Worm (Caenorhabditis elegans) whole organism, L1 larva: ENCODE data around the gene srxa-10.
A peak's percentile ranks its signal among the peaks of the same experiment; 100 is the strongest.

Experiments used
- C04F5.9 ChIP-seq: sonication (generic microtip); optimal IDR thresholded peaks from 2 replicates; lab custom pipeline; 2016; ENCODE audit warnings: missing genetic modification characterization, missing compliant biosample characterization
- F16B12.6 ChIP-seq: fragments of 150-350 bp; optimal IDR thresholded peaks from 2 replicates; lab custom pipeline; 2014; ENCODE audit warnings: missing biosample characterization, missing genetic modification characterization
- Y116A8C.19 ChIP-seq: sonication (generic microtip); optimal IDR thresholded peaks from 2 replicates; lab custom pipeline; 2016; ENCODE audit warnings: missing compliant biosample characterization, missing genetic modification characterization, borderline replicate concordance
- aha-1 ChIP-seq: fragments of 150-350 bp; optimal IDR thresholded peaks from 2 replicates; lab custom pipeline; 2014; ENCODE audit warnings: missing biosample characterization, missing genetic modification characterization
- alr-1 ChIP-seq: fragments of 200-800 bp; sonication (Bioruptor generic); optimal IDR thresholded peaks from 2 replicates; lab custom pipeline; 2018; ENCODE audit warnings: borderline replicate concordance, mild to moderate bottlenecking, missing genetic modification characterization, missing compliant biosample characterization
- aly-2 ChIP-seq: fragments of 150-350 bp; optimal IDR thresholded peaks from 2 replicates; lab custom pipeline; 2014; ENCODE audit warnings: missing biosample characterization, missing genetic modification characterization
- blmp-1 ChIP-seq: fragments of 150-350 bp; optimal IDR thresholded peaks from 2 replicates; lab custom pipeline; 2014; ENCODE audit warnings: missing biosample characterization, missing genetic modification characterization
- ceh-8 ChIP-seq: fragments of 200-800 bp; sonication (Bioruptor generic); optimal IDR thresholded peaks from 2 replicates; lab custom pipeline; 2018; ENCODE audit warnings: mild to moderate bottlenecking, missing genetic modification characterization, moderate library complexity, missing compliant biosample characterization
- ceh-82 ChIP-seq, 3 experiments: fragments of 150-350 bp in 1 of 3; sonication (generic microtip) in 2 of 3; optimal IDR thresholded peaks; 2 replicates each; lab custom pipeline; 2014 to 2017; ENCODE audit warnings: missing biosample characterization in 3 of 3, missing genetic modification characterization in 3 of 3
- ceh-90 ChIP-seq: sonication (generic microtip); optimal IDR thresholded peaks from 2 replicates; lab custom pipeline; 2016; ENCODE audit warnings: missing genetic modification characterization, missing compliant biosample characterization
- dsc-1 ChIP-seq: sonication (generic microtip); optimal IDR thresholded peaks from 2 replicates; lab custom pipeline; 2016; ENCODE audit warnings: mild to moderate bottlenecking, missing genetic modification characterization, missing compliant biosample characterization
- efl-3 ChIP-seq: fragments of 200-800 bp; sonication (Bioruptor generic); optimal IDR thresholded peaks from 2 replicates; lab custom pipeline; 2018; ENCODE audit warnings: mild to moderate bottlenecking, missing genetic modification characterization, missing compliant biosample characterization
- egl-27 ChIP-seq, 2 experiments: fragments of 150-350 bp in 1 of 2; sonication (generic microtip); optimal IDR thresholded peaks; 3 replicates each; lab custom pipeline; 2017 to 2018; ENCODE audit warnings: missing biosample characterization in 2 of 2, missing genetic modification characterization in 2 of 2, missing genetic modification reagents in 2 of 2
- elt-2 ChIP-seq: sonication (generic microtip); optimal IDR thresholded peaks from 2 replicates; lab custom pipeline; 2016; ENCODE audit warnings: missing genetic modification characterization, mild to moderate bottlenecking, inconsistent platforms, missing compliant biosample characterization, missing genetic modification reagents
- elt-3 ChIP-seq, 6 experiments: fragments of 150-350 bp in 1 of 6; sonication (generic microtip); optimal IDR thresholded peaks; 2 replicates each; lab custom pipeline; 2017 to 2018; ENCODE audit warnings: missing biosample characterization in 6 of 6, missing genetic modification characterization in 6 of 6, inconsistent platforms in 1 of 6
- ets-5 ChIP-seq: fragments of 200-800 bp; sonication (Bioruptor generic); IDR thresholded peaks from 2 replicates; pipeline ENCODE4 v1.3.6; 2022; ENCODE audit warnings: missing genetic modification characterization, missing compliant biosample characterization
- fkh-8 ChIP-seq: sonication (generic microtip); optimal IDR thresholded peaks from 2 replicates; lab custom pipeline; 2016; ENCODE audit warnings: mild to moderate bottlenecking, missing genetic modification characterization, missing compliant biosample characterization
- fos-1 ChIP-seq: fragments of 150-350 bp; optimal IDR thresholded peaks from 2 replicates; lab custom pipeline; 2014; ENCODE audit warnings: missing biosample characterization, missing genetic modification characterization
- grh-1 ChIP-seq: fragments of 200-800 bp; sonication (Bioruptor generic); IDR thresholded peaks from 2 replicates; pipeline ENCODE4 v1.3.6; 2022; ENCODE audit warnings: missing genetic modification reagents, missing genetic modification characterization, missing compliant biosample characterization
- hlh-17 ChIP-seq: fragments of 200-800 bp; sonication (Bioruptor generic); optimal IDR thresholded peaks from 2 replicates; lab custom pipeline; 2018; ENCODE audit warnings: missing genetic modification characterization, mild to moderate bottlenecking, missing compliant biosample characterization, moderate library complexity, borderline replicate concordance
- lin-14 ChIP-seq: fragments of 200-800 bp; sonication (Bioruptor generic); optimal IDR thresholded peaks from 2 replicates; lab custom pipeline; 2018; ENCODE audit warnings: mild to moderate bottlenecking, missing genetic modification characterization, moderate library complexity, missing compliant biosample characterization
- lin-15B ChIP-seq: fragments of 150-350 bp; sonication (generic microtip); optimal IDR thresholded peaks from 3 replicates; lab custom pipeline; 2014; ENCODE audit warnings: missing biosample characterization, missing genetic modification characterization
- lin-35 ChIP-seq, 2 experiments: fragments of 150-350 bp; optimal IDR thresholded peaks; 2 replicates each; lab custom pipeline; 2014; ENCODE audit warnings: missing biosample characterization in 2 of 2, missing genetic modification characterization in 2 of 2, missing genetic modification reagents in 2 of 2
- lin-39 ChIP-seq: fragments of 150-350 bp; optimal IDR thresholded peaks from 2 replicates; lab custom pipeline; 2014; ENCODE audit warnings: missing biosample characterization, missing genetic modification reagents, missing genetic modification characterization
- lir-3 ChIP-seq: sonication (generic microtip); optimal IDR thresholded peaks from 2 replicates; lab custom pipeline; 2016; ENCODE audit warnings: mild to moderate bottlenecking, missing genetic modification characterization, moderate library complexity, missing compliant biosample characterization; ENCODE audit not compliant: poor library complexity
- lsy-2 ChIP-seq, 2 experiments: fragments of 150-350 bp; optimal IDR thresholded peaks; 2 replicates each; lab custom pipeline; 2014; ENCODE audit warnings: missing biosample characterization in 2 of 2, missing genetic modification characterization in 2 of 2
- mdl-1 ChIP-seq, 2 experiments: fragments of 150-350 bp; optimal IDR thresholded peaks; 2 replicates each; lab custom pipeline; 2014 to 2017; ENCODE audit warnings: missing biosample characterization in 2 of 2, missing genetic modification characterization in 2 of 2, inconsistent platforms in 1 of 2
- mef-2 ChIP-seq: fragments of 150-350 bp; optimal IDR thresholded peaks from 2 replicates; lab custom pipeline; 2014; ENCODE audit warnings: missing biosample characterization, missing genetic modification characterization
- mep-1 ChIP-seq: fragments of 150-350 bp; optimal IDR thresholded peaks from 2 replicates; lab custom pipeline; 2014; ENCODE audit warnings: missing biosample characterization, missing genetic modification characterization
- nhr-11 ChIP-seq: fragments of 150-350 bp; optimal IDR thresholded peaks from 2 replicates; lab custom pipeline; 2014; ENCODE audit warnings: missing biosample characterization, missing genetic modification characterization
- nhr-12 ChIP-seq: sonication (generic microtip); optimal IDR thresholded peaks from 2 replicates; lab custom pipeline; 2017; ENCODE audit warnings: missing biosample characterization, missing genetic modification characterization
- nhr-19 ChIP-seq: fragments of 200-800 bp; sonication (Bioruptor generic); conservative IDR thresholded peaks from 2 replicates; pipeline ENCODE4 v1.3.6; 2022; ENCODE audit warnings: missing genetic modification characterization, missing compliant biosample characterization
- nhr-237 ChIP-seq: fragments of 150-350 bp; optimal IDR thresholded peaks from 2 replicates; lab custom pipeline; 2014; ENCODE audit warnings: missing biosample characterization, missing genetic modification characterization
- nhr-28 ChIP-seq: fragments of 150-350 bp; optimal IDR thresholded peaks from 2 replicates; lab custom pipeline; 2014; ENCODE audit warnings: missing biosample characterization, missing genetic modification characterization
- nhr-76 ChIP-seq: sonication (generic microtip); optimal IDR thresholded peaks from 2 replicates; lab custom pipeline; 2017; ENCODE audit warnings: missing biosample characterization, missing genetic modification characterization
- nhr-77 ChIP-seq: fragments of 150-350 bp; optimal IDR thresholded peaks from 2 replicates; lab custom pipeline; 2014; ENCODE audit warnings: missing biosample characterization, missing genetic modification characterization
- nhr-85 ChIP-seq: sonication (generic microtip); peaks from one replicate; lab custom pipeline; 2016; ENCODE audit warnings: missing genetic modification characterization, inconsistent platforms, missing compliant biosample characterization
- nhr-90 ChIP-seq: sonication (generic microtip); optimal IDR thresholded peaks from 2 replicates; lab custom pipeline; 2016; ENCODE audit warnings: mild to moderate bottlenecking, missing genetic modification characterization, missing compliant biosample characterization; ENCODE audit not compliant: poor library complexity
- pax-3 ChIP-seq: fragments of 200-800 bp; sonication (Bioruptor generic); optimal IDR thresholded peaks from 2 replicates; lab custom pipeline; 2018; ENCODE audit warnings: mild to moderate bottlenecking, missing genetic modification characterization, moderate library complexity, missing compliant biosample characterization
- pqm-1 ChIP-seq: sonication (generic microtip); optimal IDR thresholded peaks from 3 replicates; lab custom pipeline; 2017; ENCODE audit warnings: missing biosample characterization, missing genetic modification characterization
- snu-23 ChIP-seq: sonication (generic microtip); optimal IDR thresholded peaks from 2 replicates; lab custom pipeline; 2016; ENCODE audit warnings: missing genetic modification characterization, missing compliant biosample characterization
- sup-37 ChIP-seq: fragments of 200-800 bp; sonication (Bioruptor generic); optimal IDR thresholded peaks from 2 replicates; lab custom pipeline; 2018; ENCODE audit warnings: mild to moderate bottlenecking, missing genetic modification characterization, missing compliant biosample characterization
- swsn-7 ChIP-seq: sonication (generic microtip); optimal IDR thresholded peaks from 2 replicates; lab custom pipeline; 2016; ENCODE audit warnings: missing genetic modification characterization, missing compliant biosample characterization
- tbx-2 ChIP-seq: sonication (generic microtip); optimal IDR thresholded peaks from 2 replicates; lab custom pipeline; 2016; ENCODE audit warnings: missing genetic modification characterization, missing compliant biosample characterization
- tlp-1 ChIP-seq: fragments of 150-350 bp; optimal IDR thresholded peaks from 2 replicates; lab custom pipeline; 2014; ENCODE audit warnings: missing biosample characterization, missing genetic modification characterization
- unc-30 ChIP-seq: sonication (generic microtip); optimal IDR thresholded peaks from 2 replicates; lab custom pipeline; 2017; ENCODE audit warnings: missing biosample characterization, missing genetic modification characterization
- unc-62 ChIP-seq: fragments of 150-350 bp; optimal IDR thresholded peaks from 2 replicates; lab custom pipeline; 2014; ENCODE audit warnings: missing biosample characterization, missing genetic modification reagents, missing genetic modification characterization
- unc-86 ChIP-seq: sonication (generic microtip); optimal IDR thresholded peaks from 2 replicates; lab custom pipeline; 2016; ENCODE audit warnings: missing genetic modification characterization, missing compliant biosample characterization
- unc-98 ChIP-seq: fragments of 200-800 bp; sonication (Bioruptor generic); IDR thresholded peaks from 2 replicates; pipeline ENCODE4 v1.3.6; 2022; ENCODE audit warnings: missing genetic modification characterization, missing compliant biosample characterization
- xbp-1 ChIP-seq: sonication (generic microtip); optimal IDR thresholded peaks from 2 replicates; lab custom pipeline; 2016; ENCODE audit warnings: missing genetic modification characterization, missing compliant biosample characterization
- zag-1 ChIP-seq: fragments of 150-350 bp; optimal IDR thresholded peaks from 2 replicates; lab custom pipeline; 2014; ENCODE audit warnings: missing biosample characterization, missing genetic modification characterization
- ztf-11 ChIP-seq, 2 experiments: sonication (generic microtip); optimal IDR thresholded peaks; 2 replicates each; lab custom pipeline; 2016 to 2017; ENCODE audit warnings: missing genetic modification characterization in 2 of 2, missing biosample characterization in 1 of 2, missing compliant biosample characterization in 1 of 2
- ztf-4 ChIP-seq: fragments of 150-350 bp; optimal IDR thresholded peaks from 2 replicates; lab custom pipeline; 2014; ENCODE audit warnings: missing biosample characterization, missing genetic modification characterization

The srxa-10 gene

DNA sequence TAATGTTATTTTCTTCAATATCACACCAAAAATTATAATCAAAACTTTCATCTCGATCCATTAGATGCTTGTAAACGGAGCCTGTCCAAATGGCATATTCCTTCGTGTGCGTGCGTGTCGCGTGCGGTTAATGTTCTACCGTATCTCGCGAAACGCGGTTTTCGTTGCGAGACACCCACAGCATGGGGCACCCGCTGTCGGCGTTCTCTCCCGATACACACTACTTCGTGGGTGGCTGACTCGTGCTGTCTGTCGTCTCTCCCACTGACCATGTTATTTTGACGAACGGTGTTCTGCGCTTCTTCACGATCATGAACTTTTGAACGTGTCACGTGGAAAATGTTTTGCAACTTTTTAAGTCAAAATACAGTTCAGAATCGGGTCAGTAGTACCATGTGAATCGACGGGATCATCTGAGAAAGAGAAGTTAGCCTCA lies 30.9 kb downstream of the srxa-10 start:
- TF ChIP-seq Y116A8C.19 (tag; lab: Kevin White, UChicago): no peak
- no peak for TF ChIP-seq nhr-76 (tag; lab: Kevin White, UChicago)
- TF ChIP-seq dsc-1 (tag; lab: Kevin White, UChicago): peak; percentile 98
- TF ChIP-seq ztf-11 (tag; optimal IDR thresholded peaks at IDR 0.05; lab: Kevin White, UChicago): peak; percentile 36 to 97
- peak; percentile 79 for TF ChIP-seq lin-15B (tag; lab: Kevin White, UChicago)
- TF ChIP-seq aly-2 (tag; lab: Kevin White, UChicago): peak; percentile 96
- peak; percentile 100 for TF ChIP-seq lin-14 (GFP tag; lab: Kevin White, UChicago)
- TF ChIP-seq nhr-28: no peak
- peak; percentile 89 for TF ChIP-seq lir-3 (tag; lab: Kevin White, UChicago)
- TF ChIP-seq nhr-237 (tag; lab: Kevin White, UChicago): peak; percentile 89
- TF ChIP-seq F16B12.6 (tag; lab: Kevin White, UChicago): peak; percentile 57
- peak; percentile 85 for TF ChIP-seq zag-1 (tag; lab: Kevin White, UChicago)
- peak; percentile 99 for TF ChIP-seq nhr-85 (tag; lab: Kevin White, UChicago)
- peak; percentile 99 for TF ChIP-seq unc-86
- peak; percentile 60; the same call in 1 of the 2 replicates for TF ChIP-seq unc-98
- peak; percentile 87 for TF ChIP-seq efl-3 (GFP tag; lab: Kevin White, UChicago)
- peak; percentile 95 for TF ChIP-seq elt-2 (tag; lab: Kevin White, UChicago)
- peak in 5 of 6 experiments; percentile 38 to 93 (median 75) for TF ChIP-seq elt-3 (tag; optimal IDR thresholded peaks at IDR 0.05; lab: Kevin White, UChicago)
- TF ChIP-seq nhr-90: peak; percentile 98
- TF ChIP-seq unc-62 (GFP tag; lab: Kevin White, UChicago): peak; percentile 74
- peak; percentile 69 for TF ChIP-seq nhr-12 (tag; lab: Kevin White, UChicago)
- peak; percentile 98 for TF ChIP-seq grh-1
- no peak for TF ChIP-seq hlh-17 (GFP tag; lab: Kevin White, UChicago)
- TF ChIP-seq lin-39 (tag; lab: Kevin White, UChicago): peak; percentile 84
- peak; percentile 99 for TF ChIP-seq snu-23 (GFP tag; lab: Kevin White, UChicago)
- peak; percentile 86 for TF ChIP-seq mef-2 (tag; lab: Kevin White, UChicago)
- TF ChIP-seq ets-5 (GFP tag; lab: Robert Waterston, UW): no peak
- peak; percentile 98 for TF ChIP-seq nhr-19 (GFP tag; lab: Robert Waterston, UW)
- peak; percentile 99 for TF ChIP-seq swsn-7 (tag; lab: Kevin White, UChicago)
- TF ChIP-seq pqm-1 (tag; lab: Kevin White, UChicago): no peak
- TF ChIP-seq ceh-82 (tag; optimal IDR thresholded peaks at IDR 0.05; lab: Kevin White, UChicago): peak; percentile 90 to 98 (median 97)
- peak; percentile 97 for TF ChIP-seq xbp-1 (tag; lab: Kevin White, UChicago)
- TF ChIP-seq lin-35 (GFP tag; optimal IDR thresholded peaks at IDR 0.05; lab: Kevin White, UChicago): peak; percentile 90 to 92
- TF ChIP-seq sup-37 (GFP tag; lab: Kevin White, UChicago): peak; percentile 95
- TF ChIP-seq unc-30 (tag; lab: Kevin White, UChicago): no peak
- peak; percentile 95 for TF ChIP-seq nhr-77
- peak; percentile 22 for TF ChIP-seq ceh-90 (tag; lab: Kevin White, UChicago)
- peak; percentile 89 for TF ChIP-seq nhr-11
- TF ChIP-seq aha-1 (tag; lab: Kevin White, UChicago): peak; percentile 68
- peak; percentile 98 for TF ChIP-seq pax-3 (tag; lab: Kevin White, UChicago)
- TF ChIP-seq lsy-2 (tag; optimal IDR thresholded peaks at IDR 0.05; lab: Kevin White, UChicago): peak; percentile 100
- peak; percentile 94 for TF ChIP-seq C04F5.9
- peak; percentile 99 for TF ChIP-seq ztf-4 (tag; lab: Kevin White, UChicago)
- peak; percentile 89 for TF ChIP-seq fos-1 (tag; lab: Kevin White, UChicago)
- peak; percentile 99 for TF ChIP-seq tbx-2 (tag; lab: Kevin White, UChicago)
- peak in 1 of 2 experiments; percentile 24 for TF ChIP-seq egl-27 (tag; optimal IDR thresholded peaks at IDR 0.05; lab: Kevin White, UChicago)
- TF ChIP-seq mep-1 (tag; lab: Kevin White, UChicago): peak; percentile 98
- TF ChIP-seq alr-1 (tag; lab: Kevin White, UChicago): no peak
- no peak for TF ChIP-seq blmp-1 (tag; lab: Kevin White, UChicago)
- TF ChIP-seq tlp-1 (tag; lab: Kevin White, UChicago): no peak
- peak; percentile 99 for TF ChIP-seq fkh-8 (tag; lab: Kevin White, UChicago)
- TF ChIP-seq mdl-1 (tag; optimal IDR thresholded peaks at IDR 0.05; lab: Kevin White, UChicago): peak; percentile 77 to 99
- peak; percentile 96 for TF ChIP-seq ceh-8 (GFP tag; lab: Kevin White, UChicago)
